Worm (Caenorhabditis elegans) whole organism, L2 larva: ENCODE data around the gene atf-2.

Experiments used
- C34F6.9 ChIP-seq: fragments of 150-350 bp; optimal IDR thresholded peaks from 2 replicates; lab custom pipeline; 2014; ENCODE audit warnings: missing biosample characterization, missing genetic modification characterization
- F13H6.1 ChIP-seq: sonication (generic microtip); optimal IDR thresholded peaks from 2 replicates; lab custom pipeline; 2016; ENCODE audit warnings: missing genetic modification characterization, missing compliant biosample characterization
- R02D3.7 ChIP-seq: fragments of 150-350 bp; optimal IDR thresholded peaks from 2 replicates; lab custom pipeline; 2014; ENCODE audit warnings: missing biosample characterization, missing genetic modification characterization
- Y55F3AM.14 ChIP-seq: fragments of 200-800 bp; sonication (Bioruptor generic); optimal IDR thresholded peaks from 2 replicates; lab custom pipeline; 2018; ENCODE audit warnings: mild to moderate bottlenecking, missing genetic modification characterization, missing compliant biosample characterization
- ZK546.5 ChIP-seq: sonication (generic microtip); optimal IDR thresholded peaks from 2 replicates; lab custom pipeline; 2017; ENCODE audit warnings: missing biosample characterization, missing genetic modification characterization
- alr-1 ChIP-seq: fragments of 150-350 bp; optimal IDR thresholded peaks from 2 replicates; lab custom pipeline; 2014; ENCODE audit warnings: missing biosample characterization, missing genetic modification characterization
- aly-2 ChIP-seq: fragments of 150-350 bp; optimal IDR thresholded peaks from 2 replicates; lab custom pipeline; 2014; ENCODE audit warnings: missing biosample characterization, missing genetic modification characterization
- ama-1 ChIP-seq: fragments of 150-350 bp; optimal IDR thresholded peaks from 2 replicates; lab custom pipeline; 2018; ENCODE audit warnings: inconsistent platforms
- ceh-82 ChIP-seq: fragments of 150-350 bp; optimal IDR thresholded peaks from 2 replicates; lab custom pipeline; 2014; ENCODE audit warnings: missing biosample characterization, missing genetic modification characterization
- crh-2 ChIP-seq: sonication (generic microtip); optimal IDR thresholded peaks from 2 replicates; lab custom pipeline; 2017; ENCODE audit warnings: missing biosample characterization, missing genetic modification characterization
- egl-27 ChIP-seq: sonication (generic microtip); optimal IDR thresholded peaks from 3 replicates; lab custom pipeline; 2017; ENCODE audit warnings: missing biosample characterization, missing genetic modification reagents, missing genetic modification characterization
- elt-3 ChIP-seq: sonication (generic microtip); optimal IDR thresholded peaks from 2 replicates; lab custom pipeline; 2017; ENCODE audit warnings: missing biosample characterization, missing genetic modification characterization
- fos-1 ChIP-seq: fragments of 150-350 bp; optimal IDR thresholded peaks from 2 replicates; lab custom pipeline; 2014; ENCODE audit warnings: missing biosample characterization, missing genetic modification characterization
- gmeb-1 ChIP-seq: fragments of 150-350 bp; optimal IDR thresholded peaks from 2 replicates; lab custom pipeline; 2014; ENCODE audit warnings: missing biosample characterization, missing genetic modification characterization
- lin-13 ChIP-seq: fragments of 150-350 bp; optimal IDR thresholded peaks from 2 replicates; lab custom pipeline; 2014; ENCODE audit warnings: missing biosample characterization, missing genetic modification reagents, missing genetic modification characterization
- lin-39 ChIP-seq: fragments of 150-350 bp; optimal IDR thresholded peaks from 2 replicates; lab custom pipeline; 2014; ENCODE audit warnings: missing biosample characterization, missing genetic modification reagents, missing genetic modification characterization
- lsy-2 ChIP-seq, 2 experiments: fragments of 150-350 bp in 1 of 2; sonication (generic microtip) in 1 of 2; optimal IDR thresholded peaks; 2 replicates each; lab custom pipeline; 2014 to 2017; ENCODE audit warnings: missing biosample characterization in 2 of 2, missing genetic modification characterization in 2 of 2
- mab-5 ChIP-seq: fragments of 150-350 bp; optimal IDR thresholded peaks from 2 replicates; lab custom pipeline; 2014; ENCODE audit warnings: missing biosample characterization, missing genetic modification characterization
- mdl-1 ChIP-seq, 2 experiments: fragments of 150-350 bp in 1 of 2; sonication (generic microtip) in 1 of 2; optimal IDR thresholded peaks; 2 replicates each; lab custom pipeline; 2017; ENCODE audit warnings: missing biosample characterization in 2 of 2, missing genetic modification characterization in 2 of 2
- nhr-10 ChIP-seq: sonication (generic microtip); optimal IDR thresholded peaks from 2 replicates; lab custom pipeline; 2017; ENCODE audit warnings: missing biosample characterization, missing genetic modification characterization
- nhr-11 ChIP-seq: fragments of 150-350 bp; optimal IDR thresholded peaks from 2 replicates; lab custom pipeline; 2014; ENCODE audit warnings: missing biosample characterization, missing genetic modification characterization
- nhr-12 ChIP-seq: fragments of 150-350 bp; optimal IDR thresholded peaks from 2 replicates; lab custom pipeline; 2014; ENCODE audit warnings: missing biosample characterization, missing genetic modification characterization
- nhr-129 ChIP-seq: fragments of 150-350 bp; optimal IDR thresholded peaks from 2 replicates; lab custom pipeline; 2014; ENCODE audit warnings: missing biosample characterization, missing genetic modification characterization
- nhr-21 ChIP-seq: fragments of 150-350 bp; optimal IDR thresholded peaks from 2 replicates; lab custom pipeline; 2014; ENCODE audit warnings: missing biosample characterization, missing genetic modification characterization
- nhr-23 ChIP-seq: fragments of 150-350 bp; optimal IDR thresholded peaks from 2 replicates; lab custom pipeline; 2014; ENCODE audit warnings: missing biosample characterization, missing genetic modification reagents, missing genetic modification characterization
- nhr-237 ChIP-seq: fragments of 150-350 bp; optimal IDR thresholded peaks from 2 replicates; lab custom pipeline; 2014; ENCODE audit warnings: missing biosample characterization, missing genetic modification characterization
- nhr-25 ChIP-seq: fragments of 150-350 bp; sonication (generic microtip); optimal IDR thresholded peaks from 3 replicates; lab custom pipeline; 2014; ENCODE audit warnings: missing biosample characterization, missing genetic modification characterization
- peb-1 ChIP-seq: fragments of 150-350 bp; optimal IDR thresholded peaks from 2 replicates; lab custom pipeline; 2014; ENCODE audit warnings: missing biosample characterization, missing genetic modification characterization
- sem-4 ChIP-seq: fragments of 150-350 bp; optimal IDR thresholded peaks from 2 replicates; lab custom pipeline; 2014; ENCODE audit warnings: missing biosample characterization, missing genetic modification reagents, missing genetic modification characterization
- skn-1 ChIP-seq: sonication (generic microtip); optimal IDR thresholded peaks from 2 replicates; lab custom pipeline; 2017; ENCODE audit warnings: missing biosample characterization, missing genetic modification characterization
- sma-3 ChIP-seq: sonication (generic microtip); optimal IDR thresholded peaks from 2 replicates; lab custom pipeline; 2016; ENCODE audit warnings: missing genetic modification reagents, missing genetic modification characterization, missing compliant biosample characterization
- sma-9 ChIP-seq, 2 experiments: fragments of 150-350 bp in 1 of 2; sonication (generic microtip) in 1 of 2; optimal IDR thresholded peaks; 2 replicates each; lab custom pipeline; 2014 to 2016; ENCODE audit warnings: missing genetic modification characterization in 2 of 2, mild to moderate bottlenecking in 1 of 2, missing biosample characterization in 1 of 2, missing compliant biosample characterization in 1 of 2, missing genetic modification reagents in 1 of 2, moderate library complexity in 1 of 2
- snpc-4 ChIP-seq: fragments of 150-350 bp; optimal IDR thresholded peaks from 2 replicates; lab custom pipeline; 2014; ENCODE audit warnings: missing biosample characterization, missing genetic modification characterization
- unc-55 ChIP-seq: fragments of 150-350 bp; sonication (generic microtip); optimal IDR thresholded peaks from 3 replicates; lab custom pipeline; 2014; ENCODE audit warnings: missing biosample characterization, missing genetic modification reagents, missing genetic modification characterization
- unc-62 ChIP-seq: fragments of 150-350 bp; optimal IDR thresholded peaks from 2 replicates; lab custom pipeline; 2014; ENCODE audit warnings: missing biosample characterization, missing genetic modification reagents, missing genetic modification characterization
- ztf-1 ChIP-seq: fragments of 200-800 bp; sonication (Bioruptor generic); conservative IDR thresholded peaks from 2 replicates; pipeline ENCODE4 v1.3.6; 2022; ENCODE audit warnings: missing genetic modification characterization, missing compliant biosample characterization
- ztf-11 ChIP-seq: sonication (generic microtip); optimal IDR thresholded peaks from 2 replicates; lab custom pipeline; 2017; ENCODE audit warnings: missing biosample characterization, missing genetic modification characterization
- ztf-4 ChIP-seq: fragments of 150-350 bp; optimal IDR thresholded peaks from 2 replicates; lab custom pipeline; 2014; ENCODE audit warnings: missing biosample characterization, missing genetic modification characterization

atf-2 gene

ce11 chrII:8751686-8752085 lies at the start of gene atf-2:
TSS of gene atf-2 (plus strand) at chrII:8751986.
- TF ChIP-seq C34F6.9 (tag; lab: Kevin White, UChicago) (no peak), ceh-82 (no peak), ztf-11 (no peak), ztf-4 (tag; lab: Kevin White, UChicago) (no peak), peb-1 (tag; lab: Kevin White, UChicago) (no peak), nhr-25 (tag; lab: Kevin White, UChicago) (no peak), nhr-129 (no peak), unc-55 (GFP tag; lab: Kevin White, UChicago) (no peak), gmeb-1 (no peak), nhr-11 (tag; lab: Kevin White, UChicago) (no peak), skn-1 (no peak), R02D3.7 (tag; lab: Kevin White, UChicago) (no peak), alr-1 (tag; lab: Kevin White, UChicago) (no peak), crh-2 (tag; lab: Kevin White, UChicago) (no peak), ama-1 (no peak), nhr-12 (tag; lab: Kevin White, UChicago) (no peak), Y55F3AM.14 (GFP tag; lab: Kevin White, UChicago) (no peak)

- TF ChIP-seq egl-27 (tag; lab: Kevin White, UChicago): no peak
- no peak for TF ChIP-seq nhr-21 (tag; lab: Kevin White, UChicago)
- TF ChIP-seq mab-5 (tag; lab: Kevin White, UChicago): no peak
- TF ChIP-seq ztf-1 (GFP tag; lab: Robert Waterston, UW): no peak
- TF ChIP-seq sem-4 (tag; lab: Kevin White, UChicago): no peak
- TF ChIP-seq lsy-2 (tag; optimal IDR thresholded peaks at IDR 0.05; lab: Kevin White, UChicago): no peak
- TF ChIP-seq ZK546.5 (tag; lab: Kevin White, UChicago): no peak
- TF ChIP-seq gmeb-1: no peak
- TF ChIP-seq R02D3.7 (tag; lab: Kevin White, UChicago): no peak
- TF ChIP-seq fos-1 (tag; lab: Kevin White, UChicago): no peak
- no peak for TF ChIP-seq sma-3 (GFP tag; lab: Kevin White, UChicago)
- TF ChIP-seq alr-1 (tag; lab: Kevin White, UChicago): no peak
- no peak for TF ChIP-seq C34F6.9 (tag; lab: Kevin White, UChicago)
- no peak for TF ChIP-seq nhr-25 (tag; lab: Kevin White, UChicago)
- TF ChIP-seq ama-1: no peak
- TF ChIP-seq aly-2 (tag; lab: Kevin White, UChicago): no peak
- TF ChIP-seq nhr-10 (tag; lab: Kevin White, UChicago): no peak
- TF ChIP-seq unc-55 (GFP tag; lab: Kevin White, UChicago): no peak
- no peak for TF ChIP-seq lin-39 (tag; lab: Kevin White, UChicago)
- TF ChIP-seq nhr-11 (tag; lab: Kevin White, UChicago): no peak
- TF ChIP-seq, all 48 proteins: peak for 0
Observed at ce11 chrII:8703729-8704128, 48.1 kb upstream of the atf-2 start, which contains the start of gene ceh-7. TSS of gene ceh-7 (minus strand) at chrII:8703829.

- peak; percentile 51 for TF ChIP-seq fos-1 (tag; lab: Kevin White, UChicago)
- TF ChIP-seq ztf-11: no peak
Observed at ce11 chrII:8704413-8704874, 47.3 kb upstream of the atf-2 start, which contains the start of gene prx-5. TSS of gene prx-5 (plus strand) at chrII:8704824.

ce11 chrII:8707024-8707423 lies 44.8 kb upstream of the atf-2 start, which contains the start of gene cup-16:
TSS of gene cup-16 (plus strand) at chrII:8707155.
- TF ChIP-seq sma-9 (GFP tag; optimal IDR thresholded peaks at IDR 0.05; lab: Kevin White, UChicago) (peak; percentile 64), sma-9 (tag; optimal IDR thresholded peaks at IDR 0.05; lab: Kevin White, UChicago) (no peak), sem-4 (tag; lab: Kevin White, UChicago) (peak; percentile 6), nhr-129 (peak; percentile 38), F13H6.1 (tag; lab: Kevin White, UChicago) (peak; percentile 55), mdl-1 (tag; optimal IDR thresholded peaks at IDR 0.05; lab: Kevin White, UChicago) (no peak), lsy-2 (tag; optimal IDR thresholded peaks at IDR 0.05; lab: Kevin White, UChicago) (peak in 1 of 2 experiments; percentile 63), C34F6.9 (tag; lab: Kevin White, UChicago) (peak; percentile 19), skn-1 (no peak), nhr-237 (tag; lab: Kevin White, UChicago) (no peak), snpc-4 (no peak), lin-13 (GFP tag; lab: Kevin White, UChicago) (no peak), alr-1 (tag; lab: Kevin White, UChicago) (no peak), egl-27 (tag; lab: Kevin White, UChicago) (no peak), ztf-4 (tag; lab: Kevin White, UChicago) (no peak), unc-62 (GFP tag; lab: Kevin White, UChicago) (peak; percentile 13), nhr-23 (tag; lab: Kevin White, UChicago) (no peak), mab-5 (tag; lab: Kevin White, UChicago) (peak; percentile 20), elt-3 (no peak), nhr-12 (tag; lab: Kevin White, UChicago) (no peak)
